Worm (Caenorhabditis elegans): Measurements from ENCODE around the gene Y40H7A.4.
"Not testable (repeated sequence)": the region's sequence is repeated elsewhere in the genome, so short reads cannot be mapped to it uniquely, and the experiment has no call there.

Y40H7A.4 gene

ce11 chrIV:15147104-15147503 is 28.2 kb downstream of the Y40H7A.4 start, which contains the start of gene str-78:
Gene str-78 (minus strand): TSS chrIV:15147204.
- TF ChIP-seq nhr-2 (tag; optimal IDR thresholded peaks at IDR 0.05) (no peak), cnd-1 (tag; optimal IDR thresholded peaks at IDR 0.05) (no peak), mab-5 (tag; optimal IDR thresholded peaks at IDR 0.05) (no peak), drap-1 (GFP tag; optimal IDR thresholded peaks at IDR 0.05) (no peak)

- no peak for TF ChIP-seq unc-62 (GFP tag; optimal IDR thresholded peaks at IDR 0.05)
- TF ChIP-seq mab-5 (tag; optimal IDR thresholded peaks at IDR 0.05), result no peak
- TF ChIP-seq elt-3 (tag; optimal IDR thresholded peaks at IDR 0.05), result no peak
- no peak for TF ChIP-seq elt-1 (tag; optimal IDR thresholded peaks at IDR 0.05; ENCODE audit: borderline replicate concordance, insufficient read depth)
- TF ChIP-seq ceh-83 (GFP tag; optimal IDR thresholded peaks at IDR 0.05), result no peak
- TF ChIP-seq mep-1 (tag; optimal IDR thresholded peaks at IDR 0.05), result no peak
- TF ChIP-seq ceh-39 (tag; optimal IDR thresholded peaks at IDR 0.05), result no peak
- TF ChIP-seq ham-2 (GFP tag; optimal IDR thresholded peaks at IDR 0.05), result no peak
- no peak for TF ChIP-seq ztf-11 (tag; optimal IDR thresholded peaks at IDR 0.05)
- TF ChIP-seq bed-3 (GFP tag; optimal IDR thresholded peaks at IDR 0.05), result no peak
- TF ChIP-seq lsy-2 (tag; optimal IDR thresholded peaks at IDR 0.05), result no peak
- no peak for TF ChIP-seq unc-120 (tag; optimal IDR thresholded peaks at IDR 0.05; ENCODE audit: poor library complexity, severe bottlenecking)
- no peak for TF ChIP-seq nhr-76 (tag; optimal IDR thresholded peaks at IDR 0.05)
- TF ChIP-seq mls-2 (tag; optimal IDR thresholded peaks at IDR 0.05), result no peak
- TF ChIP-seq ceh-43 (GFP tag; optimal IDR thresholded peaks at IDR 0.05), result no peak
- no peak for TF ChIP-seq lin-32 (GFP tag; optimal IDR thresholded peaks at IDR 0.05)
- TF ChIP-seq sem-2 (GFP tag; optimal IDR thresholded peaks at IDR 0.05), result no peak
- no peak for TF ChIP-seq blmp-1 (tag; optimal IDR thresholded peaks at IDR 0.05)
- no peak for TF ChIP-seq drap-1 (GFP tag; optimal IDR thresholded peaks at IDR 0.05)
These were observed 34.5 kb downstream of the Y40H7A.4 start, which contains the start of gene srg-51 for ce11 chrIV:15140832-15141231. Gene srg-51 (minus strand): TSS chrIV:15140932.

- not testable (repeated sequence) for TF ChIP-seq lin-13 (tag; optimal IDR thresholded peaks at IDR 0.05); mls-2 (tag; optimal IDR thresholded peaks at IDR 0.05); flh-1 (GFP tag; optimal IDR thresholded peaks at IDR 0.05)
These were observed 41.4 kb downstream of the Y40H7A.4 start, which contains the start of gene M199.8 for ce11 chrIV:15133899-15134298. Gene M199.8 (minus strand): TSS chrIV:15133999.

- TF ChIP-seq lin-13 (tag; optimal IDR thresholded peaks at IDR 0.05) (no peak), pha-4 (tag; optimal IDR thresholded peaks at IDR 0.05) (no peak), sptf-1 (tag; optimal IDR thresholded peaks at IDR 0.05) (no peak), lsy-2 (tag; optimal IDR thresholded peaks at IDR 0.05) (no peak), ham-2 (GFP tag; optimal IDR thresholded peaks at IDR 0.05) (no peak), mep-1 (tag; optimal IDR thresholded peaks at IDR 0.05) (no peak), elt-1 (tag; optimal IDR thresholded peaks at IDR 0.05; ENCODE audit: borderline replicate concordance, insufficient read depth) (no peak), flh-1 (GFP tag; optimal IDR thresholded peaks at IDR 0.05) (no peak), elt-3 (tag; optimal IDR thresholded peaks at IDR 0.05) (no peak), cnd-1 (tag; optimal IDR thresholded peaks at IDR 0.05) (no peak), unc-120 (tag; optimal IDR thresholded peaks at IDR 0.05; ENCODE audit: poor library complexity, severe bottlenecking) (no peak), lin-32 (GFP tag; optimal IDR thresholded peaks at IDR 0.05) (no peak), ces-1 (GFP tag; optimal IDR thresholded peaks at IDR 0.05) (no peak), mab-5 (tag; optimal IDR thresholded peaks at IDR 0.05) (no peak), drap-1 (GFP tag; optimal IDR thresholded peaks at IDR 0.05) (no peak), hlh-1 (tag; optimal IDR thresholded peaks at IDR 0.05) (no peak)
These were observed 43.6 kb downstream of the Y40H7A.4 start, which contains the start of gene col-135 for ce11 chrIV:15131697-15132096. Gene col-135 (minus strand): TSS chrIV:15131797.

ce11 chrIV:15127731-15128130 is 47.6 kb downstream of the Y40H7A.4 start, which contains the start of gene M199.9:
Gene M199.9 (minus strand): TSS chrIV:15127831.
- no peak for TF ChIP-seq lin-32 (GFP tag; optimal IDR thresholded peaks at IDR 0.05)
- no peak for TF ChIP-seq hlh-1 (tag; optimal IDR thresholded peaks at IDR 0.05)
- TF ChIP-seq pha-4 (tag; optimal IDR thresholded peaks at IDR 0.05), result no peak
- TF ChIP-seq ceh-43 (GFP tag; optimal IDR thresholded peaks at IDR 0.05), result no peak
- no peak for TF ChIP-seq lin-13 (tag; optimal IDR thresholded peaks at IDR 0.05)
- no peak for TF ChIP-seq zip-8 (tag; optimal IDR thresholded peaks at IDR 0.05)
- no peak for TF ChIP-seq blmp-1 (tag; optimal IDR thresholded peaks at IDR 0.05)
- TF ChIP-seq unc-39 (tag; optimal IDR thresholded peaks at IDR 0.05), result no peak
- TF ChIP-seq nhr-76 (tag; optimal IDR thresholded peaks at IDR 0.05), result no peak
- no peak for TF ChIP-seq snpc-4 (tag; optimal IDR thresholded peaks at IDR 0.05)
- no peak for TF ChIP-seq nhr-237 (tag; optimal IDR thresholded peaks at IDR 0.05)

Data from whole organism, mixed stage, embryonic.